Fruit fly (Drosophila melanogaster): Measurements from ENCODE around the gene NijA.
A peak's percentile ranks its signal among the peaks of the same experiment; 100 is the strongest.

NijA gene

dm6 chr3L:10745547-10746189, 49.0 kb upstream of the NijA start (continued):
- TF ChIP-seq Hand (GFP tag; optimal IDR thresholded peaks at IDR 0.05) (no peak), CG8924 (tag; optimal IDR thresholded peaks at IDR 0.05) (peak; percentile 42), run (tag; optimal IDR thresholded peaks at IDR 0.05) (peak; percentile 69), CG17361 (GFP tag; IDR thresholded peaks at IDR 0.05) (peak; percentile 62; the same call in 2 of the 3 replicates), CG11247 (GFP tag; IDR thresholded peaks at IDR 0.05) (0 out of 2 replicates have a peak, but pooled peaks have one; percentile 31), CTCF (GFP tag; optimal IDR thresholded peaks at IDR 0.05) (no peak), zf30C (GFP tag; optimal IDR thresholded peaks at IDR 0.05) (no peak), CG11093 (GFP tag; IDR thresholded peaks at IDR 0.05) (peak; percentile 46; the same call in 1 of the 3 replicates), kay (GFP tag; optimal IDR thresholded peaks at IDR 0.05) (peak; percentile 32), fru (optimal IDR thresholded peaks at IDR 0.05) (no peak), trh (GFP tag; optimal IDR thresholded peaks at IDR 0.05) (peak; percentile 39), cato (GFP tag; optimal IDR thresholded peaks at IDR 0.05; ENCODE audit: borderline replicate concordance) (no peak), salm (tag; optimal IDR thresholded peaks at IDR 0.05) (peak; percentile 34), ssp (GFP tag; IDR thresholded peaks at IDR 0.05) (peak; percentile 39; the same call in 1 of the 2 replicates)

dm6 chr3L:10742813-10743212, 46.1 kb upstream of the NijA start:
- TF ChIP-seq ATbp (GFP tag; optimal IDR thresholded peaks at IDR 0.05) (no peak), peb (GFP tag; IDR thresholded peaks at IDR 0.05) (no peak), CG6683 (GFP tag; optimal IDR thresholded peaks at IDR 0.05) (no peak), CG2116 (GFP tag; optimal IDR thresholded peaks at IDR 0.05) (no peak), MESR4 (GFP tag; optimal IDR thresholded peaks at IDR 0.05) (no peak), CG8924 (tag; optimal IDR thresholded peaks at IDR 0.05) (no peak), Hr39 (optimal IDR thresholded peaks at IDR 0.05) (no peak), CG11695 (GFP tag; IDR thresholded peaks at IDR 0.05) (no peak), CG9817 (tag; optimal IDR thresholded peaks at IDR 0.05) (no peak), sim (GFP tag; IDR thresholded peaks at IDR 0.05) (no peak), CG10979 (tag; optimal IDR thresholded peaks at IDR 0.05) (no peak), ara (GFP tag; IDR thresholded peaks at IDR 0.05) (no peak), fd64A (GFP tag; optimal IDR thresholded peaks at IDR 0.05) (no peak), Neu2 (GFP tag; optimal IDR thresholded peaks at IDR 0.05; ENCODE audit: borderline replicate concordance) (no peak), CG17359 (tag; optimal IDR thresholded peaks at IDR 0.05) (no peak), sc (optimal IDR thresholded peaks at IDR 0.05) (no peak), sc (GFP tag; optimal IDR thresholded peaks at IDR 0.05) (no peak), NFAT (GFP tag; IDR thresholded peaks at IDR 0.05) (no peak), az2 (GFP tag; optimal IDR thresholded peaks at IDR 0.05) (no peak), CG34224 (GFP tag; IDR thresholded peaks at IDR 0.05; ENCODE audit: partially characterized antibody) (0 out of 3 replicates have a peak, but pooled peaks have one; percentile 27), CG11560 (tag; IDR thresholded peaks at IDR 0.05) (no peak), eyg (GFP tag; optimal IDR thresholded peaks at IDR 0.05) (no peak), sens (GFP tag) (peak; percentile 1), CG17385 (GFP tag; optimal IDR thresholded peaks at IDR 0.05) (no peak), chm (GFP tag; IDR thresholded peaks at IDR 0.05) (no peak), zen2 (GFP tag; IDR thresholded peaks at IDR 0.05; ENCODE audit: partially characterized antibody) (no peak), CG1603 (tag; optimal IDR thresholded peaks at IDR 0.05) (no peak), crp (GFP tag; optimal IDR thresholded peaks at IDR 0.05) (no peak), Side (GFP tag; optimal IDR thresholded peaks at IDR 0.05) (no peak), CG1529 (GFP tag; optimal IDR thresholded peaks at IDR 0.05) (no peak), Ets97D (GFP tag; optimal IDR thresholded peaks at IDR 0.05) (no peak), twi (tag; optimal IDR thresholded peaks at IDR 0.05) (no peak), Blimp-1 (GFP tag; optimal IDR thresholded peaks at IDR 0.05) (no peak), CG17802 (tag; optimal IDR thresholded peaks at IDR 0.05) (no peak), crol (GFP tag; IDR thresholded peaks at IDR 0.05) (peak; percentile 22; the same call in 1 of the 2 replicates), CG11247 (GFP tag; IDR thresholded peaks at IDR 0.05) (no peak), psq (GFP tag; optimal IDR thresholded peaks at IDR 0.05) (no peak), Dfd (GFP tag; optimal IDR thresholded peaks at IDR 0.05) (no peak), ewg (GFP tag; optimal IDR thresholded peaks at IDR 0.05) (no peak)
